Worm (Caenorhabditis elegans): ENCODE results near the gene mrps-2.

The mrps-2 gene

DNA sequence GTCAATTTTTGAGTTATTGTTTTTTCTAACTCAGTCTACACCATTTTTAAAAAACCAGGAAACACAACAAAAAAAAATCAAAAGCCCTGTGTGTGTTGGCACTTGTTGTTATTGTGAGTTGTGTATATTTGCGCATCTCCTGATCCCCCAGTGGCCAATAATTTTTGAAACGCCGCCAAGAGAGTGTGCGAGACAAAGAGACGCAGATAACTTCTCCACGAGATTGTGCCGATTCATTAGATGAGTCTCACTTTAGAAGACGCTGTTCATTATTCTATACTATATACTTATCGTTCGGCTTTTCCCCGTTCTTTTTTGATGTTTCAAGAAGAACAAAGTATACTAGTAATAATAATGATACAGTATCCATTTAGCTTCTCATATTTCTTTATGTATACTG is 14.8 kb upstream of the mrps-2 start:
- TF ChIP-seq sea-1 (GFP tag; conservative IDR thresholded peaks at IDR 0.05) (no peak), pes-1 (GFP tag; IDR thresholded peaks at IDR 0.05) (no peak), hmg-4 (GFP tag; optimal IDR thresholded peaks at IDR 0.05) (no peak), ets-7 (tag; optimal IDR thresholded peaks at IDR 0.05) (no peak), flt-1 (GFP tag; IDR thresholded peaks at IDR 0.05) (no peak), scrt-1 (GFP tag; IDR thresholded peaks at IDR 0.05) (no peak), tbx-37 (GFP tag; conservative IDR thresholded peaks at IDR 0.05) (no peak), F13C5.2 (tag; optimal IDR thresholded peaks at IDR 0.05) (no peak), ceh-13 (GFP tag; optimal IDR thresholded peaks at IDR 0.05) (no peak), hmbx-1 (tag; optimal IDR thresholded peaks at IDR 0.05) (no peak), tra-4 (tag; optimal IDR thresholded peaks at IDR 0.05) (no peak), ceh-36 (tag; optimal IDR thresholded peaks at IDR 0.05) (no peak), ama-1 (optimal IDR thresholded peaks at IDR 0.05) (no peak)

DNA sequence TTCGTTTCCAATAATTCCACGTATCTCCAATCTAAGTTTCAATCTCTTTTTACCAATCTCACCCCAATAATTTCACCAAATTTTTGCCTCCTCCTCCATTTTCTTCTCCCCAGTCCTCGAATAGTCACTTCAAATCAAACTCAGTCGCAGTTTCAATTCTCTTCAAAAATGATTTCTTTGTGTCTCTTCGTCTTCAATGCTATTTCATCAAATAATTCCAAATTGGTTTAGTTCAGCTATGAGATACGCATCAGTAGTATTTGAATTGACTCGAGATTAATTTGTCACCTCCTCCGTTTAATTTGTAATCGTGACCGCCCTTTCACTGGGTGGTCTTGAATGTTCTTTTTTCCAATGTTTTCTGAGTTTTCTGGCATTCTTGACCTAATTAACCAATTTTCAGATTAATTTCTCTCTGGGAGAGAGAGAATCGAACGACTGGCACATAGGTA is 10.5 kb upstream of the mrps-2 start, which contains the start of gene T23B12.11:
Gene T23B12.11 (plus strand): TSS at position 402 of the 452 bp plus-strand sequence.
- no peak for TF ChIP-seq ceh-36 (tag; optimal IDR thresholded peaks at IDR 0.05)
- TF ChIP-seq scrt-1 (GFP tag; IDR thresholded peaks at IDR 0.05), result no peak
- TF ChIP-seq B0310.2 (tag; optimal IDR thresholded peaks at IDR 0.05), result no peak
- no peak for TF ChIP-seq flt-1 (GFP tag; IDR thresholded peaks at IDR 0.05)
- no peak for TF ChIP-seq tbx-37 (GFP tag; conservative IDR thresholded peaks at IDR 0.05)
- no peak for TF ChIP-seq pes-1 (GFP tag; IDR thresholded peaks at IDR 0.05)
- no peak for TF ChIP-seq ama-1 (optimal IDR thresholded peaks at IDR 0.05)
- no peak for TF ChIP-seq aly-1 (tag; optimal IDR thresholded peaks at IDR 0.05)
- no peak for TF ChIP-seq tbx-11 (GFP tag; IDR thresholded peaks at IDR 0.05)
- no peak for TF ChIP-seq ets-7 (tag; optimal IDR thresholded peaks at IDR 0.05)

DNA sequence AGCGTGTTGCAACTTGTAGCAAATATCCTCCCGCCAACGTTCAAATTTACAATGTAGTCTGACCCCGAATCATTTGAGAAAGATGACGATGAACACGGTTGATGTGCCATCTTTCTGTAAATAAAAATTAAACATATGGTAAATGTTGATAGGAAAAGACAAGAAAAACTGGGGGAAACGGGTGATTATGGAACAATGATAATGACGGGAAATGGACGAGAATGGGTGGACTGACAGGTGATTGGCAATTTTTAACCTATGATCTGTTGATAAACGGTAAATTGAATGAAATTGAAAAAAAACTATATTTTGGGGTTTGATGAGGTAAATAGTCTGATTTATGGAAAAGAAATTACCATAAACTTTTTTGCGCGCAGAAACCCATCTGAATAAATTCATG is 5.2 kb upstream of the mrps-2 start, which contains the start of gene T23B12.6:
Gene T23B12.6 (minus strand): TSS at position 114 of the 400 bp plus-strand sequence.
- no peak for TF ChIP-seq ceh-13 (GFP tag; optimal IDR thresholded peaks at IDR 0.05)
- no peak for TF ChIP-seq flt-1 (GFP tag; IDR thresholded peaks at IDR 0.05)
- no peak for TF ChIP-seq pes-1 (GFP tag; IDR thresholded peaks at IDR 0.05)
- no peak for TF ChIP-seq hmbx-1 (tag; optimal IDR thresholded peaks at IDR 0.05)
- no peak for TF ChIP-seq ets-7 (tag; optimal IDR thresholded peaks at IDR 0.05)
- no peak for TF ChIP-seq B0310.2 (tag; optimal IDR thresholded peaks at IDR 0.05)
- TF ChIP-seq tbx-11 (GFP tag; IDR thresholded peaks at IDR 0.05), result no peak

- TF ChIP-seq flt-1 (GFP tag; IDR thresholded peaks at IDR 0.05) (no peak), ceh-13 (GFP tag; optimal IDR thresholded peaks at IDR 0.05) (no peak), ets-7 (tag; optimal IDR thresholded peaks at IDR 0.05) (no peak), tra-4 (tag; optimal IDR thresholded peaks at IDR 0.05) (no peak)
Observed at ce11 chrV:8460800-8461199, 4.7 kb upstream of the mrps-2 start.

ce11 chrV:8462074-8462473 is 3.4 kb upstream of the mrps-2 start, which contains the start of the genes dnj-22 and natc-1:
dnj-22 (minus strand) TSS chrV:8462120.
natc-1 (plus strand) TSS chrV:8462359.
- TF ChIP-seq hnd-1 (tag; optimal IDR thresholded peaks at IDR 0.05) (no peak), hmbx-1 (tag; optimal IDR thresholded peaks at IDR 0.05) (no peak), F13C5.2 (tag; optimal IDR thresholded peaks at IDR 0.05) (peak; percentile 36)

ce11 chrV:8467031-8467430 is 1.5 kb downstream of the mrps-2 start, which contains the start of gene mrpl-4:
mrpl-4 (plus strand) TSS chrV:8467265.
- no peak for TF ChIP-seq hnd-1 (tag; optimal IDR thresholded peaks at IDR 0.05)
- no peak for TF ChIP-seq aly-1 (tag; optimal IDR thresholded peaks at IDR 0.05)
- TF ChIP-seq F13C5.2 (tag; optimal IDR thresholded peaks at IDR 0.05), result no peak
- no peak for TF ChIP-seq scrt-1 (GFP tag; IDR thresholded peaks at IDR 0.05)
- no peak for TF ChIP-seq sea-1 (GFP tag; conservative IDR thresholded peaks at IDR 0.05)
- TF ChIP-seq ceh-36 (tag; optimal IDR thresholded peaks at IDR 0.05), result no peak
- TF ChIP-seq flt-1 (GFP tag; IDR thresholded peaks at IDR 0.05), result no peak
- no peak for TF ChIP-seq tbx-11 (GFP tag; IDR thresholded peaks at IDR 0.05)

- TF ChIP-seq B0310.2 (tag; optimal IDR thresholded peaks at IDR 0.05), result no peak
- no peak for TF ChIP-seq scrt-1 (GFP tag; IDR thresholded peaks at IDR 0.05)
- TF ChIP-seq sea-1 (GFP tag; conservative IDR thresholded peaks at IDR 0.05), result no peak
- no peak for TF ChIP-seq tbx-37 (GFP tag; conservative IDR thresholded peaks at IDR 0.05)
- no peak for TF ChIP-seq F13C5.2 (tag; optimal IDR thresholded peaks at IDR 0.05)
- TF ChIP-seq ama-1 (optimal IDR thresholded peaks at IDR 0.05), result no peak
- TF ChIP-seq aly-1 (tag; optimal IDR thresholded peaks at IDR 0.05), result no peak
- no peak for TF ChIP-seq ceh-36 (tag; optimal IDR thresholded peaks at IDR 0.05)
- TF ChIP-seq hmg-4 (GFP tag; optimal IDR thresholded peaks at IDR 0.05), result no peak
- no peak for TF ChIP-seq tra-4 (tag; optimal IDR thresholded peaks at IDR 0.05)
- TF ChIP-seq tbx-11 (GFP tag; IDR thresholded peaks at IDR 0.05), result no peak
- no peak for TF ChIP-seq ceh-13 (GFP tag; optimal IDR thresholded peaks at IDR 0.05)
- TF ChIP-seq pes-1 (GFP tag; IDR thresholded peaks at IDR 0.05), result no peak
- no peak for TF ChIP-seq hmbx-1 (tag; optimal IDR thresholded peaks at IDR 0.05)
- no peak for TF ChIP-seq hnd-1 (tag; optimal IDR thresholded peaks at IDR 0.05)
- no peak for TF ChIP-seq ets-7 (tag; optimal IDR thresholded peaks at IDR 0.05)
- TF ChIP-seq flt-1 (GFP tag; IDR thresholded peaks at IDR 0.05), result no peak
Observed at ce11 chrV:8468740-8469139, 3.3 kb downstream of the mrps-2 start, which contains the start of gene phf-30. phf-30 (plus strand) TSS chrV:8469040.

DNA sequence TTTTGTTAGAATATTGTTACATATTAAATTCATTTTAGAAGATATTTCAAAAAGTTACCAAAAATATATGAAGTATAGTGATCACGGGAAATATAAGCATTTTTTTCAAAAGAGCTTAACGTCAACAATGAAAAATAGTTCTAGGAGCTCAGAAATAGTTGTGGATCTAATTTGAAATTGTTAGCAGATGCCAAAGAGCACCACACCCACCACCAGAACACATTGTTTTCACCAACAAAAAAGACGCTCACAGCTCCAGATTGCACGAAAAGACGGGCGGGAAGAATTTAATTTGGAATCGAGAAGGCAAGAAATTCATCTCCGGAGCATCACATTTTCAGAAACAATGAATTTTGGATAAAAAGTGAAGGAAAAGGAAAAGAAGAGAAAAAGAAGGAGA is 5.4 kb downstream of the mrps-2 start, which contains the start of gene gplb-1:
Gene gplb-1 (minus strand): TSS at position 337 of the 400 bp plus-strand sequence.
- TF ChIP-seq scrt-1 (GFP tag; IDR thresholded peaks at IDR 0.05) (no peak), ama-1 (optimal IDR thresholded peaks at IDR 0.05) (no peak), tra-4 (tag; optimal IDR thresholded peaks at IDR 0.05) (no peak), hmbx-1 (tag; optimal IDR thresholded peaks at IDR 0.05) (no peak), hnd-1 (tag; optimal IDR thresholded peaks at IDR 0.05) (no peak), ceh-13 (GFP tag; optimal IDR thresholded peaks at IDR 0.05) (no peak)
